Worm (Caenorhabditis elegans) whole organism, mixed stage, embryonic: Measurements from ENCODE around the gene srh-41.

ENCODE experiments used
- blmp-1 ChIP-seq: fragments of 150-350 bp; optimal IDR thresholded peaks from 2 replicates; lab custom pipeline; 2014; ENCODE audit warnings: missing biosample characterization, missing genetic modification characterization
- ceh-39 ChIP-seq: fragments of 150-350 bp; optimal IDR thresholded peaks from 2 replicates; lab custom pipeline; 2014; ENCODE audit warnings: missing biosample characterization, missing genetic modification characterization
- ces-1 ChIP-seq: fragments of 150-350 bp; optimal IDR thresholded peaks from 2 replicates; lab custom pipeline; 2014; ENCODE audit warnings: missing biosample characterization, missing genetic modification reagents, missing genetic modification characterization
- ham-2 ChIP-seq: fragments of 200-800 bp; sonication (Bioruptor generic); optimal IDR thresholded peaks from 2 replicates; lab custom pipeline; 2018; ENCODE audit warnings: mild to moderate bottlenecking, missing genetic modification characterization, missing compliant biosample characterization
- lin-13 ChIP-seq: fragments of 150-350 bp; optimal IDR thresholded peaks from 2 replicates; lab custom pipeline; 2014; ENCODE audit warnings: missing biosample characterization, missing genetic modification characterization
- lsy-2 ChIP-seq: fragments of 150-350 bp; optimal IDR thresholded peaks from 2 replicates; lab custom pipeline; 2014; ENCODE audit warnings: missing biosample characterization, missing genetic modification characterization
- nhr-12 ChIP-seq: fragments of 150-350 bp; optimal IDR thresholded peaks from 2 replicates; lab custom pipeline; 2014; ENCODE audit warnings: missing biosample characterization, missing genetic modification characterization
- nhr-2 ChIP-seq: fragments of 150-350 bp; optimal IDR thresholded peaks from 2 replicates; lab custom pipeline; 2014; ENCODE audit warnings: missing biosample characterization, missing genetic modification characterization
- nhr-28 ChIP-seq: fragments of 150-350 bp; optimal IDR thresholded peaks from 2 replicates; lab custom pipeline; 2014; ENCODE audit warnings: missing biosample characterization, missing genetic modification characterization
- nhr-76 ChIP-seq: sonication (generic microtip); optimal IDR thresholded peaks from 2 replicates; lab custom pipeline; 2017; ENCODE audit warnings: missing biosample characterization, missing genetic modification characterization
- pha-4 ChIP-seq: fragments of 150-350 bp; optimal IDR thresholded peaks from 2 replicates; lab custom pipeline; 2018; ENCODE audit warnings: missing biosample characterization, missing genetic modification reagents, missing genetic modification characterization
- snpc-4 ChIP-seq: fragments of 150-350 bp; optimal IDR thresholded peaks from 2 replicates; lab custom pipeline; 2014; ENCODE audit warnings: missing biosample characterization, missing genetic modification characterization
- tbx-8 ChIP-seq: fragments of 200-800 bp; sonication (Bioruptor generic); optimal IDR thresholded peaks from 2 replicates; lab custom pipeline; 2018; ENCODE audit warnings: mild to moderate bottlenecking, missing genetic modification characterization, moderate library complexity, missing compliant biosample characterization
- ztf-11 ChIP-seq: fragments of 150-350 bp; optimal IDR thresholded peaks from 2 replicates; lab custom pipeline; 2014; ENCODE audit warnings: missing biosample characterization, missing genetic modification characterization

DNA sequence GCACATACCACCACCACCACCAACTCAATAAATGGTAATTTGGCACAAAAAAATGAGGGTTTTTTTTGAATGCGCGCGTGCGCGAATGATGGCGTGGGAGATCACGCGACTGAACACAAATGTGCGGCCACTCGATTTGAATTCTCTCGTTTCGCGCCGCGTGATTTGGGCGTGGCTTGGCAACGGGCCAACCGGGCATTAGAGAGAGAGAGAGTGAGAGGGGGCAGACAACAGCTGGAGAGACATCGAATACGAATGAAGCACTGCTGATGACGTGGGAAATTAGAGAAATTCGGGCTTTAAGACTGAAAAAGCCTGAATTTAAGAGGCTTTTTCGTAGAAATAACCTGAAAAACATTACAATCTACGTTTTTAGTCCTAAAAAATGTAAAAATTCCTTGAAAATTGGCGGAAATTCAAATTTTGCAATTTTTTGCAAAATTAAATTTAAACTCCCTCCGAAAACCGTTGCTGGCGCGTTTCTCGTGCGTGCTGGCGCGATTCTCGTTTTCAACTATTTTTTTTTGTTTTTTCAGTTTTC lies 35.7 kb downstream of the srh-41 start:
- no peak for TF ChIP-seq nhr-76 (tag; lab: Kevin White, UChicago)
- peak; percentile 75 for TF ChIP-seq tbx-8 (GFP tag; lab: Kevin White, UChicago)
- peak; percentile 6 for TF ChIP-seq nhr-28
- peak; percentile 18 for TF ChIP-seq ham-2 (GFP tag; lab: Kevin White, UChicago)
- TF ChIP-seq nhr-12 (tag; lab: Kevin White, UChicago) = peak; percentile 1
- peak; percentile 79 for TF ChIP-seq lsy-2 (tag; lab: Kevin White, UChicago)
- peak; percentile 60 for TF ChIP-seq ceh-39 (tag; lab: Kevin White, UChicago)
- peak; percentile 87 for TF ChIP-seq pha-4 (tag; lab: Kevin White, UChicago)
- peak; percentile 63 for TF ChIP-seq ztf-11 (tag; lab: Kevin White, UChicago)
- peak; percentile 31 for TF ChIP-seq nhr-2 (tag; lab: Kevin White, UChicago)
- peak; percentile 94 for TF ChIP-seq ces-1
- no peak for TF ChIP-seq snpc-4
- TF ChIP-seq blmp-1 = peak; percentile 39
- peak; percentile 70 for TF ChIP-seq lin-13 (tag; lab: Kevin White, UChicago)
